Worm (Caenorhabditis elegans): Measurements from ENCODE around the gene fbxa-189.

The fbxa-189 gene

DNA sequence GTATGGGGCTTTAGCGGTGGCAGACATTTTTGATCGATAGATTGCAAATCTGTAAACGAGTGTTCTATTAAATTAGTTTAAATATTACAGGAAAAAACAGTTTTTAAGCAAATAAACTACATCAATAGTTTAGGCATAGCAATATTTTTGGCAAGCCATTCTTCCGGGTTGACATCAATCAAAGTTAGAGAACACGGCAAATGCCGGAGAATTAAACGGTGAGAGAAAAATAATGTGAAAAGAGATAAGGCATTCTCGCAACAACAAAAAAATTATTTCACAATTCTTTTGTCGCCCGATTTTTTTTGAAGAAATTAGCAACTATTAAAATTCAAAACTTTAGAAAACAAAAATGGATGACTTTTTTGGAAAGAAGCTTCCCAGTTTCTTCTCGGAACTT is at the start of gene fbxa-189, which contains the start of gene fbxa-188:
Gene fbxa-189 (plus strand): TSS at position 339 of the 400 bp plus-strand sequence.
Gene fbxa-188 (minus strand): TSS at position 51 of the 400 bp plus-strand sequence.
- TF ChIP-seq sptf-1 (tag; optimal IDR thresholded peaks at IDR 0.05): no peak
- TF ChIP-seq flh-1 (GFP tag; optimal IDR thresholded peaks at IDR 0.05): no peak
- no peak for TF ChIP-seq ztf-11 (tag; optimal IDR thresholded peaks at IDR 0.05)
- TF ChIP-seq unc-39 (tag; optimal IDR thresholded peaks at IDR 0.05): no peak
- TF ChIP-seq elt-3 (tag; optimal IDR thresholded peaks at IDR 0.05): no peak
- TF ChIP-seq tbx-8 (GFP tag; optimal IDR thresholded peaks at IDR 0.05): no peak
- no peak for TF ChIP-seq ceh-39 (tag; optimal IDR thresholded peaks at IDR 0.05)
- TF ChIP-seq lin-32 (GFP tag; optimal IDR thresholded peaks at IDR 0.05): no peak

ce11 chrV:17296443-17296842 is 48.6 kb upstream of the fbxa-189 start:
- TF ChIP-seq nhr-28 (tag; optimal IDR thresholded peaks at IDR 0.05): no peak
- TF ChIP-seq nhr-237 (tag; optimal IDR thresholded peaks at IDR 0.05): no peak

DNA sequence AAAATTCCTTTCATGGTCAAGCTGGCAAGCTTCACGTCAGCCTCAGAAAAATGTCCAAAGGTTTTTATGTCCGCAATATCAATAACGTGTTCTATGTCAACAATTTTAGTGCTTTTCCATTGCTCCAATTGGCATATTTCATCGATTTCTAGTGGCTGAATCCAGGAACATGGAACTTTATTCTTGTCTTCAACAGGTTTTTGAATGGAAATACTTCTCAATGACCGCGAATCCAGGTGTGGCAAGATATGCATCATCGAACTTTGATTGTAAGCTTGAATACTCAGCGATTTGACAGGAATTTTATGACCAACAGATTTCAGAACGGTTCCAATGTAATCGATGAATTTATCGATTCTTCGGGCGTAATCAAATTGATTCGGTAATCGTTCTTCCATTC is 46.4 kb upstream of the fbxa-189 start:
- TF ChIP-seq nhr-28 (tag; optimal IDR thresholded peaks at IDR 0.05): no peak
- no peak for TF ChIP-seq flh-1 (GFP tag; optimal IDR thresholded peaks at IDR 0.05)
- TF ChIP-seq ham-2 (GFP tag; optimal IDR thresholded peaks at IDR 0.05): no peak
- no peak for TF ChIP-seq ceh-83 (GFP tag; optimal IDR thresholded peaks at IDR 0.05)
- TF ChIP-seq mep-1 (tag; optimal IDR thresholded peaks at IDR 0.05): no peak
- no peak for TF ChIP-seq sem-2 (GFP tag; optimal IDR thresholded peaks at IDR 0.05)
- no peak for TF ChIP-seq hlh-1 (tag; optimal IDR thresholded peaks at IDR 0.05)
- TF ChIP-seq lsy-2 (tag; optimal IDR thresholded peaks at IDR 0.05): no peak
- no peak for TF ChIP-seq ztf-11 (tag; optimal IDR thresholded peaks at IDR 0.05)
- TF ChIP-seq ceh-39 (tag; optimal IDR thresholded peaks at IDR 0.05): no peak
- TF ChIP-seq sptf-1 (tag; optimal IDR thresholded peaks at IDR 0.05): no peak
- TF ChIP-seq blmp-1 (tag; optimal IDR thresholded peaks at IDR 0.05): no peak
- TF ChIP-seq lin-32 (GFP tag; optimal IDR thresholded peaks at IDR 0.05): no peak
- no peak for TF ChIP-seq snpc-4 (tag; optimal IDR thresholded peaks at IDR 0.05)
- TF ChIP-seq nhr-12 (tag; optimal IDR thresholded peaks at IDR 0.05): no peak
- TF ChIP-seq zip-8 (tag; optimal IDR thresholded peaks at IDR 0.05): no peak

DNA sequence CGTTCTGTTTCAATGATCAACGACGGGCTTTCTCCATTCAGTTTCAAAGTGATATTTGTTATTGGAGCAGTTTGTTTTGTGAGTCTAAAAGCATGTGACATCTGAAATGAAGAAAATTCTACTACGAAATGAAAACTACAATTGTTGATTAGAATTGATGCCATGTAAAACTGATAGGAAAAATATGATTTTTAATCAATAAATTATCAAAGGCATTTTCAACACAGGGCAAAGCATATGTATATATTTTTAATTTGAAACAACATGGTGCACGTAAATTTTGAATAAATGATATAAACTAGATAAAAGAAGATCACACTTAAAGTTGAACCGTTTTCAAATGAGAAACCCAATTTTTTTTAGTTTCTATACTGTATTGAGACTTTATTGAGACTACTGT is 43.6 kb upstream of the fbxa-189 start, which contains the start of gene K10G4.5:
Gene K10G4.5 (minus strand): TSS at position 101 of the 400 bp plus-strand sequence.
- no peak for TF ChIP-seq ztf-11 (tag; optimal IDR thresholded peaks at IDR 0.05)

ce11 chrV:17302754-17303153 is 42.3 kb upstream of the fbxa-189 start, which contains the start of gene sri-70:
TSS of gene sri-70 (plus strand) at chrV:17303054.
- TF ChIP-seq M03D4.4 (tag; optimal IDR thresholded peaks at IDR 0.05): no peak
- no peak for TF ChIP-seq blmp-1 (tag; optimal IDR thresholded peaks at IDR 0.05)
- no peak for TF ChIP-seq sem-2 (GFP tag; optimal IDR thresholded peaks at IDR 0.05)
- no peak for TF ChIP-seq hlh-1 (tag; optimal IDR thresholded peaks at IDR 0.05)
- no peak for TF ChIP-seq ceh-83 (GFP tag; optimal IDR thresholded peaks at IDR 0.05)
- no peak for TF ChIP-seq ceh-39 (tag; optimal IDR thresholded peaks at IDR 0.05)
- no peak for TF ChIP-seq unc-39 (tag; optimal IDR thresholded peaks at IDR 0.05)
- TF ChIP-seq zip-8 (tag; optimal IDR thresholded peaks at IDR 0.05): no peak
- TF ChIP-seq nhr-237 (tag; optimal IDR thresholded peaks at IDR 0.05): no peak
- TF ChIP-seq elt-1 (tag; optimal IDR thresholded peaks at IDR 0.05; ENCODE audit: borderline replicate concordance, insufficient read depth): no peak
- TF ChIP-seq lin-32 (GFP tag; optimal IDR thresholded peaks at IDR 0.05): no peak
- TF ChIP-seq tbx-8 (GFP tag; optimal IDR thresholded peaks at IDR 0.05): no peak
- TF ChIP-seq ceh-43 (GFP tag; optimal IDR thresholded peaks at IDR 0.05): no peak

DNA sequence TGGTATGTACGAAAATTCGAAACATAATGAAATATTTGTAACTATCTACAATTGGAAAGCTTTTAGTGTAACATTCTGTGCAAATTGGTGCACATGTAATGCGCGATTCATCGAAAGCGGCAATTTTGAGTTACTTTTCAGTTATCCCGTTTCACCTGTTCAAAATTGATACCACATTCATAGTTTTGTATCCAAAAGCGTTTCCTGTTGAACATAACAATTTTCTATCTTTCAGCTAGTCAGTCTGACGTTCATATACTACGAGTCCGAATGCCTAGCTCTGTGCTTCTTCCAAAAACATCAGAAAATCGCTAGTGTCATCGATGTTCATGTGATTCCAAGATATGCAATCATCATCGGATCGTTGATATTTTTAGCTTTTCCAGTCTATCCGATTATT is 41.6 kb upstream of the fbxa-189 start:
- TF ChIP-seq sem-2 (GFP tag; optimal IDR thresholded peaks at IDR 0.05): no peak
- no peak for TF ChIP-seq hlh-1 (tag; optimal IDR thresholded peaks at IDR 0.05)
- no peak for TF ChIP-seq nhr-237 (tag; optimal IDR thresholded peaks at IDR 0.05)
- TF ChIP-seq sptf-1 (tag; optimal IDR thresholded peaks at IDR 0.05): no peak
- no peak for TF ChIP-seq nhr-28 (tag; optimal IDR thresholded peaks at IDR 0.05)
- no peak for TF ChIP-seq drap-1 (GFP tag; optimal IDR thresholded peaks at IDR 0.05)
- TF ChIP-seq mep-1 (tag; optimal IDR thresholded peaks at IDR 0.05): no peak
- no peak for TF ChIP-seq nhr-12 (tag; optimal IDR thresholded peaks at IDR 0.05)
- no peak for TF ChIP-seq ces-1 (GFP tag; optimal IDR thresholded peaks at IDR 0.05)
- TF ChIP-seq flh-1 (GFP tag; optimal IDR thresholded peaks at IDR 0.05): no peak
- TF ChIP-seq lsy-2 (tag; optimal IDR thresholded peaks at IDR 0.05): no peak
- TF ChIP-seq elt-1 (tag; optimal IDR thresholded peaks at IDR 0.05; ENCODE audit: borderline replicate concordance, insufficient read depth): no peak
- TF ChIP-seq ham-2 (GFP tag; optimal IDR thresholded peaks at IDR 0.05): no peak
- no peak for TF ChIP-seq snpc-4 (tag; optimal IDR thresholded peaks at IDR 0.05)
- TF ChIP-seq ceh-83 (GFP tag; optimal IDR thresholded peaks at IDR 0.05): no peak
- TF ChIP-seq mab-5 (tag; optimal IDR thresholded peaks at IDR 0.05): no peak
- no peak for TF ChIP-seq blmp-1 (tag; optimal IDR thresholded peaks at IDR 0.05)
- TF ChIP-seq unc-62 (GFP tag; optimal IDR thresholded peaks at IDR 0.05): no peak
- no peak for TF ChIP-seq unc-39 (tag; optimal IDR thresholded peaks at IDR 0.05)
